Worm (Caenorhabditis elegans): Measurements from ENCODE around the gene F37B4.15.

ce11 chrV:2845771-2846170 lies 46.3 kb upstream of the F37B4.15 start, which contains the start of gene srj-44:
- no peak for TF ChIP-seq sea-1 (GFP tag; conservative IDR thresholded peaks at IDR 0.05)
- no peak for TF ChIP-seq ama-1 (optimal IDR thresholded peaks at IDR 0.05)
- no peak for TF ChIP-seq scrt-1 (GFP tag; IDR thresholded peaks at IDR 0.05)
- no peak for TF ChIP-seq hmbx-1 (tag; optimal IDR thresholded peaks at IDR 0.05)
- TF ChIP-seq pes-1 (GFP tag; IDR thresholded peaks at IDR 0.05): no peak
- no peak for TF ChIP-seq ceh-36 (tag; optimal IDR thresholded peaks at IDR 0.05)
- no peak for TF ChIP-seq flt-1 (GFP tag; IDR thresholded peaks at IDR 0.05)
- TF ChIP-seq aly-1 (tag; optimal IDR thresholded peaks at IDR 0.05): no peak
- no peak for TF ChIP-seq F13C5.2 (tag; optimal IDR thresholded peaks at IDR 0.05)
- no peak for TF ChIP-seq ets-7 (tag; optimal IDR thresholded peaks at IDR 0.05)
- no peak for TF ChIP-seq ceh-13 (GFP tag; optimal IDR thresholded peaks at IDR 0.05)
- TF ChIP-seq tbx-37 (GFP tag; conservative IDR thresholded peaks at IDR 0.05): no peak
- no peak for TF ChIP-seq hmg-4 (GFP tag; optimal IDR thresholded peaks at IDR 0.05)
- TF ChIP-seq B0310.2 (tag; optimal IDR thresholded peaks at IDR 0.05): no peak
